Fruit fly (Drosophila melanogaster) whole organism, embryonic: ENCODE measurements around the gene dx.

Experiments used
- Atf-2 ChIP-seq: fragments of 200-800 bp; sonication (Bioruptor generic); optimal IDR thresholded peaks from 2 replicates; lab custom pipeline; 2016; ENCODE audit warnings: missing biosample characterization, missing genetic modification characterization
- B-H1 ChIP-seq: fragments of 200-800 bp; sonication (Bioruptor generic); IDR thresholded peaks from 3 replicates; pipeline ENCODE4 v1.3.6; 2022; ENCODE audit warnings: missing biosample characterization, missing genetic modification characterization
- CG10209 ChIP-seq: fragments of 200-800 bp; sonication (Bioruptor generic); optimal IDR thresholded peaks from 3 replicates; lab custom pipeline; 2017; ENCODE audit warnings: missing biosample characterization, mild to moderate bottlenecking, missing genetic modification characterization, missing genetic modification reagents
- CG11560 ChIP-seq: fragments of 200-800 bp; sonication (Bioruptor generic); IDR thresholded peaks from 3 replicates; pipeline ENCODE4 v1.3.6; 2022; ENCODE audit warnings: missing biosample characterization, missing genetic modification characterization
- CG11723 ChIP-seq: fragments of 200-800 bp; sonication (Bioruptor generic); optimal IDR thresholded peaks from 2 replicates; lab custom pipeline; 2017; ENCODE audit warnings: missing biosample characterization, mild to moderate bottlenecking, missing genetic modification characterization
- CG12155 ChIP-seq: fragments of 200-800 bp; sonication (Bioruptor generic); optimal IDR thresholded peaks from 3 replicates; lab custom pipeline; 2016; ENCODE audit warnings: missing biosample characterization, missing genetic modification characterization
- CG12299 ChIP-seq: fragments of 200-800 bp; sonication (Bioruptor generic); optimal IDR thresholded peaks from 2 replicates; lab custom pipeline; 2018; ENCODE audit warnings: missing biosample characterization, mild to moderate bottlenecking, missing genetic modification characterization
- CG13894 ChIP-seq: fragments of 200-800 bp; sonication (Bioruptor generic); optimal IDR thresholded peaks from 3 replicates; lab custom pipeline; 2018; ENCODE audit warnings: missing biosample characterization, mild to moderate bottlenecking, missing genetic modification characterization, moderate library complexity
- CG15479 ChIP-seq: fragments of 200-800 bp; sonication (Bioruptor generic); optimal IDR thresholded peaks from 3 replicates; lab custom pipeline; 2019; ENCODE audit warnings: missing biosample characterization, mild to moderate bottlenecking, missing genetic modification characterization, moderate library complexity
- CG17385 ChIP-seq: fragments of 200-800 bp; sonication (Bioruptor generic); optimal IDR thresholded peaks from 3 replicates; lab custom pipeline; 2018; ENCODE audit warnings: missing biosample characterization, mild to moderate bottlenecking, missing genetic modification characterization
- CG17802 ChIP-seq: fragments of 200-800 bp; sonication (Bioruptor generic); optimal IDR thresholded peaks from 2 replicates; lab custom pipeline; 2018; ENCODE audit warnings: missing biosample characterization, mild to moderate bottlenecking, missing genetic modification characterization, moderate library complexity
- CG18262 ChIP-seq: fragments of 200-800 bp; optimal IDR thresholded peaks from 3 replicates; lab custom pipeline; 2019; ENCODE audit warnings: missing biosample characterization, mild to moderate bottlenecking, missing genetic modification characterization, moderate library complexity
- CG2199 ChIP-seq: fragments of 200-800 bp; sonication (Bioruptor generic); IDR thresholded peaks from 3 replicates; pipeline ENCODE4 v1.3.6; 2022; ENCODE audit warnings: missing biosample characterization, missing genetic modification characterization
- CG30403 ChIP-seq: fragments of 200-800 bp; sonication (Bioruptor generic); optimal IDR thresholded peaks from 3 replicates; lab custom pipeline; 2016; ENCODE audit warnings: missing biosample characterization, missing genetic modification characterization
- CG32767 ChIP-seq: fragments of 200-800 bp; sonication (Bioruptor generic); IDR thresholded peaks from 2 replicates; pipeline ENCODE4 v1.3.6; 2022; ENCODE audit warnings: missing biosample characterization, missing genetic modification characterization
- CG33213 ChIP-seq: fragments of 200-800 bp; sonication (Bioruptor generic); optimal IDR thresholded peaks from 3 replicates; lab custom pipeline; 2016; ENCODE audit warnings: missing biosample characterization, missing genetic modification characterization
- CG4617 ChIP-seq: fragments of 200-800 bp; sonication (Bioruptor generic); optimal IDR thresholded peaks from 3 replicates; lab custom pipeline; 2016; ENCODE audit warnings: missing biosample characterization, missing genetic modification characterization, borderline replicate concordance
- CG4707 ChIP-seq: fragments of 200-800 bp; sonication (Bioruptor generic); optimal IDR thresholded peaks from 2 replicates; lab custom pipeline; 2018; ENCODE audit warnings: missing biosample characterization, mild to moderate bottlenecking, missing genetic modification characterization, moderate library complexity
- CG6765 ChIP-seq: fragments of 200-800 bp; sonication (Bioruptor generic); optimal IDR thresholded peaks from 3 replicates; lab custom pipeline; 2017; ENCODE audit warnings: missing biosample characterization, mild to moderate bottlenecking, missing genetic modification characterization
- CG7963 ChIP-seq: fragments of 200-800 bp; sonication (Bioruptor generic); IDR thresholded peaks from 3 replicates; pipeline ENCODE4 v1.3.6; 2022; ENCODE audit warnings: missing biosample characterization, missing genetic modification characterization; ENCODE audit not compliant: partially characterized antibody
- CG8089 ChIP-seq: fragments of 200-800 bp; sonication (Bioruptor generic); optimal IDR thresholded peaks from 3 replicates; lab custom pipeline; 2016; ENCODE audit warnings: missing biosample characterization, missing genetic modification characterization
- CG9437 ChIP-seq: fragments of 200-800 bp; sonication (Bioruptor generic); optimal IDR thresholded peaks from 2 replicates; lab custom pipeline; 2018; ENCODE audit warnings: missing biosample characterization, mild to moderate bottlenecking, missing genetic modification characterization
- CHES-1-like ChIP-seq: fragments of 200-800 bp; sonication (Bioruptor generic); optimal IDR thresholded peaks from 2 replicates; lab custom pipeline; 2016; ENCODE audit warnings: missing biosample characterization, missing genetic modification characterization
- CoRest ChIP-seq: fragments of 200-800 bp; sonication (Bioruptor generic); optimal IDR thresholded peaks from 3 replicates; lab custom pipeline; 2018; ENCODE audit warnings: missing biosample characterization, mild to moderate bottlenecking, missing genetic modification characterization, moderate library complexity
- Ets65A ChIP-seq: fragments of 200-800 bp; sonication (Bioruptor generic); peaks from one replicate; lab custom pipeline; 2016; ENCODE audit warnings: missing biosample characterization, missing genetic modification characterization
- Hr78 ChIP-seq, 2 experiments: fragments of 200-800 bp in 1 of 2; fragments of >200 bp in 1 of 2; sonication (Bioruptor generic) in 1 of 2; optimal IDR thresholded peaks; 2 replicates each; lab custom pipeline; 2017 to 2019; ENCODE audit warnings: missing biosample characterization in 2 of 2, missing genetic modification characterization in 2 of 2, mild to moderate bottlenecking in 1 of 2, moderate library complexity in 1 of 2
- Max ChIP-seq: fragments of 200-800 bp; sonication (Bioruptor generic); optimal IDR thresholded peaks from 2 replicates; lab custom pipeline; 2016; ENCODE audit warnings: missing biosample characterization, mild to moderate bottlenecking, missing genetic modification characterization
- Med ChIP-seq: fragments of 200-800 bp; sonication (Bioruptor generic); peaks from one replicate; lab custom pipeline; 2016; ENCODE audit warnings: missing biosample characterization, missing genetic modification characterization, mild to moderate bottlenecking, inconsistent platforms, moderate library complexity
- Meics ChIP-seq: fragments of 200-800 bp; sonication (Bioruptor generic); optimal IDR thresholded peaks from 2 replicates; lab custom pipeline; 2017; ENCODE audit warnings: missing biosample characterization, mild to moderate bottlenecking, missing genetic modification characterization
- Sox100B ChIP-seq: fragments of 200-800 bp; sonication (Bioruptor generic); optimal IDR thresholded peaks from 3 replicates; lab custom pipeline; 2018; ENCODE audit warnings: missing biosample characterization, mild to moderate bottlenecking, missing genetic modification characterization
- bcd ChIP-seq: fragments of 200-800 bp; sonication (Bioruptor generic); optimal IDR thresholded peaks from 2 replicates; lab custom pipeline; 2017; ENCODE audit warnings: missing biosample characterization, mild to moderate bottlenecking, missing genetic modification characterization
- corto ChIP-seq: fragments of 200-800 bp; sonication (Bioruptor generic); optimal IDR thresholded peaks from 2 replicates; lab custom pipeline; 2016; ENCODE audit warnings: missing biosample characterization, mild to moderate bottlenecking, missing genetic modification characterization, moderate library complexity
- crc ChIP-seq: fragments of 200-800 bp; sonication (Bioruptor generic); optimal IDR thresholded peaks from 2 replicates; lab custom pipeline; 2016; ENCODE audit warnings: missing biosample characterization, missing genetic modification characterization
- croc ChIP-seq: fragments of 200-800 bp; sonication (Bioruptor generic); conservative IDR thresholded peaks from 3 replicates; pipeline ENCODE4 v1.3.6; 2022; ENCODE audit warnings: missing biosample characterization, missing genetic modification characterization
- cwo ChIP-seq: fragments of 200-800 bp; sonication (Bioruptor generic); optimal IDR thresholded peaks from 3 replicates; lab custom pipeline; 2017; ENCODE audit warnings: missing biosample characterization, missing genetic modification characterization, mild to moderate bottlenecking, moderate library complexity, missing genetic modification reagents
- disco-r ChIP-seq: fragments of 200-800 bp; sonication (Bioruptor generic); optimal IDR thresholded peaks from 2 replicates; lab custom pipeline; 2016; ENCODE audit warnings: missing biosample characterization, missing genetic modification characterization
- dmrt99B ChIP-seq: fragments of 200-800 bp; sonication (Bioruptor generic); optimal IDR thresholded peaks from 2 replicates; lab custom pipeline; 2018; ENCODE audit warnings: missing biosample characterization, mild to moderate bottlenecking, missing genetic modification characterization, moderate library complexity
- emc ChIP-seq: fragments of 200-800 bp; sonication (Bioruptor generic); optimal IDR thresholded peaks from 2 replicates; lab custom pipeline; 2016; ENCODE audit warnings: missing biosample characterization, missing genetic modification characterization
- ems ChIP-seq: fragments of 200-800 bp; sonication (Bioruptor generic); optimal IDR thresholded peaks from 3 replicates; lab custom pipeline; 2016; ENCODE audit warnings: missing biosample characterization, missing genetic modification characterization
- gsb ChIP-seq: fragments of 200-800 bp; sonication (Bioruptor generic); IDR thresholded peaks from 2 replicates; pipeline ENCODE4 v1.3.6; 2022; ENCODE audit warnings: missing biosample characterization, missing genetic modification characterization
- hb ChIP-seq: fragments of 200-800 bp; sonication (Bioruptor generic); IDR thresholded peaks from 3 replicates; pipeline ENCODE4 v1.3.6; 2022; ENCODE audit warnings: missing biosample characterization, missing genetic modification characterization; ENCODE audit not compliant: partially characterized antibody
- kay ChIP-seq: fragments of 200-800 bp; sonication (Bioruptor generic); optimal IDR thresholded peaks from 2 replicates; lab custom pipeline; 2016; ENCODE audit warnings: missing biosample characterization, missing genetic modification characterization
- mam ChIP-seq: fragments of 200-800 bp; sonication (Bioruptor generic); optimal IDR thresholded peaks from 3 replicates; lab custom pipeline; 2016; ENCODE audit warnings: missing biosample characterization, missing genetic modification characterization
- nau ChIP-seq: fragments of 200-800 bp; sonication (Bioruptor generic); optimal IDR thresholded peaks from 3 replicates; lab custom pipeline; 2017; ENCODE audit warnings: missing biosample characterization, mild to moderate bottlenecking, missing genetic modification characterization, missing genetic modification reagents
- ranshi ChIP-seq: fragments of 200-800 bp; sonication (Bioruptor generic); IDR thresholded peaks from 2 replicates; pipeline ENCODE4 v1.3.6; 2022; ENCODE audit warnings: missing biosample characterization, missing genetic modification characterization
- sens ChIP-seq: fragments of 200-800 bp; sonication (Bioruptor generic); peaks from one replicate; lab custom pipeline; 2016; ENCODE audit warnings: missing biosample characterization, missing genetic modification characterization
- tup ChIP-seq: fragments of 200-800 bp; sonication (Bioruptor generic); optimal IDR thresholded peaks from 2 replicates; lab custom pipeline; 2016; ENCODE audit warnings: missing biosample characterization, mild to moderate bottlenecking, missing genetic modification characterization, moderate library complexity
- unc-4 ChIP-seq: fragments of 200-800 bp; sonication (Bioruptor generic); IDR thresholded peaks from 2 replicates; pipeline ENCODE4 v1.3.6; 2022; ENCODE audit warnings: missing biosample characterization, missing genetic modification characterization; ENCODE audit not compliant: partially characterized antibody
- zen ChIP-seq: fragments of 200-800 bp; sonication (Bioruptor generic); optimal IDR thresholded peaks from 3 replicates; lab custom pipeline; 2018; ENCODE audit warnings: missing biosample characterization, mild to moderate bottlenecking, missing genetic modification characterization, moderate library complexity

The dx gene

dm6 chrX:6533101-6533636, 630 bp upstream of the dx start, which contains the start of gene RpL7A (continued):
- TF ChIP-seq CG15479 (no peak), bcd (GFP tag; lab: Kevin White, UChicago) (peak; percentile 74), gsb (GFP tag; lab: Robert Waterston, UW) (peak; percentile 35; the same call in 1 of the 2 replicates), mam (GFP tag; lab: Kevin White, UChicago) (peak; percentile 17), nau (GFP tag; lab: Kevin White, UChicago) (peak; percentile 57), CG4617 (GFP tag; lab: Kevin White, UChicago) (peak; percentile 3), CG4707 (peak; percentile 81), zen (no peak), CG12155 (GFP tag; lab: Kevin White, UChicago) (peak; percentile 22), sens (GFP tag; lab: Kevin White, UChicago) (peak; percentile 79), CG6765 (GFP tag; lab: Kevin White, UChicago) (peak; percentile 84), kay (no peak), CG33213 (peak; percentile 62), CoRest (tag; lab: Kevin White, UChicago) (peak; percentile 28), croc (GFP tag; lab: Robert Waterston, UW) (no peak; the same call in 2 of the 3 replicates), Meics (GFP tag; lab: Kevin White, UChicago) (peak; percentile 82), CG13894 (peak; percentile 35), corto (no peak), Max (GFP tag; lab: Kevin White, UChicago) (peak; percentile 6), CG8089 (peak; percentile 61), dmrt99B (tag; lab: Kevin White, UChicago) (peak; percentile 43), CG30403 (peak; percentile 40), CG9437 (peak; percentile 53), unc-4 (GFP tag; lab: Robert Waterston, UW) (no peak), CHES-1-like (GFP tag; lab: Kevin White, UChicago) (peak; percentile 42), Hr78 (GFP tag; optimal IDR thresholded peaks at IDR 0.05; lab: Kevin White, UChicago) (no peak), CG12299 (peak; percentile 48), Atf-2 (no peak), disco-r (GFP tag; lab: Kevin White, UChicago) (peak; percentile 49), CG11560 (peak; percentile 40; the same call in 1 of the 3 replicates), CG17802 (tag; lab: Kevin White, UChicago) (peak; percentile 48), hb (GFP tag; lab: Robert Waterston, UW) (no peak), Sox100B (GFP tag; lab: Kevin White, UChicago) (peak; percentile 65), CG10209 (peak; percentile 35), tup (GFP tag; lab: Kevin White, UChicago) (no peak), CG7963 (no peak), emc (GFP tag; lab: Kevin White, UChicago) (peak; percentile 36), CG32767 (GFP tag; lab: Robert Waterston, UW) (0 out of 2 replicates have a peak, but pooled peaks have one; percentile 31), Ets65A (GFP tag; lab: Kevin White, UChicago) (peak; percentile 96), B-H1 (GFP tag; lab: Robert Waterston, UW) (peak; percentile 27; the same call in 1 of the 3 replicates), CG2199 (GFP tag; lab: Robert Waterston, UW) (no peak), CG17385 (GFP tag; lab: Kevin White, UChicago) (peak; percentile 69), ems (peak; percentile 35), crc (peak; percentile 3), ranshi (peak; percentile 71), CG11723 (peak; percentile 60), Med (GFP tag; lab: Kevin White, UChicago) (peak; percentile 96), cwo (peak; percentile 16), CG18262 (tag; lab: Kevin White, UChicago) (peak; percentile 25)
